Worm (Caenorhabditis elegans) whole organism, L3 larva: ENCODE data around the gene K07B1.7.

Experiments
- egl-27 ChIP-seq: sonication (generic microtip); optimal IDR thresholded peaks from 4 replicates; lab custom pipeline; 2017; ENCODE audit warnings: missing biosample characterization, missing genetic modification reagents, missing genetic modification characterization
- fkh-10 ChIP-seq: sonication (generic microtip); optimal IDR thresholded peaks from 2 replicates; lab custom pipeline; 2017; ENCODE audit warnings: missing biosample characterization, missing genetic modification reagents, missing genetic modification characterization
- hmg-11 ChIP-seq: sonication (generic microtip); optimal IDR thresholded peaks from 2 replicates; lab custom pipeline; 2016; ENCODE audit warnings: missing genetic modification characterization, missing compliant biosample characterization
- jun-1 ChIP-seq: fragments of 150-350 bp; optimal IDR thresholded peaks from 2 replicates; lab custom pipeline; 2014; ENCODE audit warnings: missing biosample characterization, missing genetic modification reagents, missing genetic modification characterization
- lin-39 ChIP-seq: fragments of 150-350 bp; optimal IDR thresholded peaks from 2 replicates; lab custom pipeline; 2018; ENCODE audit warnings: missing biosample characterization, missing genetic modification reagents, missing genetic modification characterization
- nhr-11 ChIP-seq: fragments of 150-350 bp; optimal IDR thresholded peaks from 2 replicates; lab custom pipeline; 2014; ENCODE audit warnings: missing biosample characterization, missing genetic modification characterization
- nhr-25 ChIP-seq: sonication (generic microtip); optimal IDR thresholded peaks from 2 replicates; lab custom pipeline; 2017; ENCODE audit warnings: missing biosample characterization, missing genetic modification characterization
- snpc-4 ChIP-seq: fragments of 150-350 bp; optimal IDR thresholded peaks from 2 replicates; lab custom pipeline; 2014; ENCODE audit warnings: missing biosample characterization, missing genetic modification characterization
- unc-39 ChIP-seq: sonication (generic microtip); optimal IDR thresholded peaks from 4 replicates; lab custom pipeline; 2017; ENCODE audit warnings: missing biosample characterization, missing genetic modification characterization
- unc-62 ChIP-seq: fragments of 150-350 bp; sonication (generic microtip); optimal IDR thresholded peaks from 4 replicates; lab custom pipeline; 2014; ENCODE audit warnings: missing biosample characterization, missing genetic modification reagents, missing genetic modification characterization

ce11 chrV:9327691-9328090 lies 19.1 kb downstream of the K07B1.7 start:
- no peak for TF ChIP-seq jun-1 (tag; lab: Kevin White, UChicago)
- TF ChIP-seq lin-39 = no peak
- TF ChIP-seq nhr-25 (tag; lab: Kevin White, UChicago) = peak; percentile 49
- no peak for TF ChIP-seq nhr-11 (tag; lab: Kevin White, UChicago)
- no peak for TF ChIP-seq hmg-11 (tag; lab: Kevin White, UChicago)
- TF ChIP-seq snpc-4 (tag; lab: Kevin White, UChicago) = no peak
- TF ChIP-seq egl-27 (tag; lab: Kevin White, UChicago) = no peak
- no peak for TF ChIP-seq unc-62 (GFP tag; lab: Kevin White, UChicago)
- no peak for TF ChIP-seq fkh-10
- no peak for TF ChIP-seq unc-39
